Worm (Caenorhabditis elegans) whole organism, young adult: ENCODE results near the gene aakg-5.

Source experiments
- C17E4.6 ChIP-seq: fragments of 200-800 bp; sonication (Bioruptor generic); IDR thresholded peaks from 2 replicates; pipeline ENCODE4 v1.3.6; 2022; ENCODE audit warnings: missing genetic modification reagents, missing genetic modification characterization, missing compliant biosample characterization
- F37B4.10 ChIP-seq: fragments of 200-800 bp; sonication (Bioruptor generic); IDR thresholded peaks from 2 replicates; pipeline ENCODE4 v1.3.6; 2022; ENCODE audit warnings: missing genetic modification characterization, missing compliant biosample characterization
- F49E8.2 ChIP-seq: sonication (generic microtip); optimal IDR thresholded peaks from 3 replicates; lab custom pipeline; 2017; ENCODE audit warnings: missing genetic modification characterization, mild to moderate bottlenecking, missing compliant biosample characterization, antibody characterized with exemption, moderate library complexity; ENCODE audit not compliant: insufficient read depth
- F52B5.7 ChIP-seq: sonication (generic microtip); optimal IDR thresholded peaks from 2 replicates; lab custom pipeline; 2016; ENCODE audit warnings: mild to moderate bottlenecking, missing genetic modification characterization, missing compliant biosample characterization
- T26A5.8 ChIP-seq: sonication (generic microtip); optimal IDR thresholded peaks from 2 replicates; lab custom pipeline; 2016; ENCODE audit warnings: missing genetic modification characterization, missing compliant biosample characterization
- Y67H2A.10 ChIP-seq: fragments of 200-800 bp; sonication (Bioruptor generic); conservative IDR thresholded peaks from 2 replicates; pipeline ENCODE4 v1.3.6; 2022; ENCODE audit warnings: missing genetic modification reagents, missing genetic modification characterization, missing compliant biosample characterization
- Y79H2A.3 ChIP-seq: fragments of 200-800 bp; sonication (Bioruptor generic); conservative IDR thresholded peaks from 2 replicates; pipeline ENCODE4 v1.3.6; 2022; ENCODE audit warnings: missing genetic modification reagents, missing genetic modification characterization, missing compliant biosample characterization
- ZK185.1 ChIP-seq: sonication (generic microtip); optimal IDR thresholded peaks from 2 replicates; lab custom pipeline; 2016; ENCODE audit warnings: mild to moderate bottlenecking, missing genetic modification characterization, missing compliant biosample characterization; ENCODE audit not compliant: poor library complexity, severe bottlenecking
- athp-1 ChIP-seq: sonication (generic microtip); optimal IDR thresholded peaks from 2 replicates; lab custom pipeline; 2017; ENCODE audit warnings: mild to moderate bottlenecking, missing genetic modification characterization, missing compliant biosample characterization
- attf-6 ChIP-seq: fragments of 200-800 bp; sonication (Bioruptor generic); IDR thresholded peaks from 2 replicates; pipeline ENCODE4 v1.3.6; 2022; ENCODE audit warnings: missing genetic modification reagents, missing genetic modification characterization, missing compliant biosample characterization
- bed-1 ChIP-seq: fragments of 200-800 bp; sonication (Bioruptor generic); IDR thresholded peaks from 2 replicates; pipeline ENCODE4 v1.3.6; 2022; ENCODE audit warnings: missing genetic modification reagents, missing genetic modification characterization, missing compliant biosample characterization
- ceh-27 ChIP-seq: fragments of 200-800 bp; sonication (Bioruptor generic); optimal IDR thresholded peaks from 2 replicates; lab custom pipeline; 2018; ENCODE audit warnings: mild to moderate bottlenecking, missing genetic modification characterization, moderate library complexity, missing compliant biosample characterization
- ceh-79 ChIP-seq: sonication (generic microtip); optimal IDR thresholded peaks from 2 replicates; lab custom pipeline; 2017; ENCODE audit warnings: mild to moderate bottlenecking, missing genetic modification characterization, missing compliant biosample characterization
- ceh-91 ChIP-seq: fragments of 200-800 bp; sonication (Bioruptor generic); IDR thresholded peaks from 2 replicates; pipeline ENCODE4 v1.3.6; 2022; ENCODE audit warnings: missing genetic modification reagents, missing genetic modification characterization, missing compliant biosample characterization
- chd-7 ChIP-seq: sonication (generic microtip); optimal IDR thresholded peaks from 2 replicates; lab custom pipeline; 2016; ENCODE audit warnings: mild to moderate bottlenecking, missing genetic modification characterization, moderate library complexity, missing compliant biosample characterization
- dpl-1 ChIP-seq: fragments of 150-350 bp; optimal IDR thresholded peaks from 2 replicates; lab custom pipeline; 2014; ENCODE audit warnings: missing biosample characterization, missing genetic modification reagents, missing genetic modification characterization
- efl-1 ChIP-seq: fragments of 150-350 bp; optimal IDR thresholded peaks from 2 replicates; lab custom pipeline; 2014; ENCODE audit warnings: missing biosample characterization, missing genetic modification reagents, missing genetic modification characterization
- ets-4 ChIP-seq: fragments of 200-800 bp; sonication (Bioruptor generic); optimal IDR thresholded peaks from 2 replicates; lab custom pipeline; 2018; ENCODE audit warnings: mild to moderate bottlenecking, missing genetic modification characterization, missing compliant biosample characterization
- fkh-3 ChIP-seq: sonication (generic microtip); optimal IDR thresholded peaks from 2 replicates; lab custom pipeline; 2016; ENCODE audit warnings: mild to moderate bottlenecking, missing genetic modification characterization, missing compliant biosample characterization
- him-1 ChIP-seq: sonication (generic microtip); optimal IDR thresholded peaks from 2 replicates; lab custom pipeline; 2016; ENCODE audit warnings: missing genotype, missing genetic modification reagents, missing genetic modification characterization, missing compliant biosample characterization
- hmg-1.2 ChIP-seq: fragments of 200-800 bp; sonication (Bioruptor generic); IDR thresholded peaks from 2 replicates; pipeline ENCODE4 v1.3.6; 2022; ENCODE audit warnings: missing genetic modification reagents, missing genetic modification characterization, missing compliant biosample characterization
- hrde-1 ChIP-seq: sonication (generic microtip); optimal IDR thresholded peaks from 2 replicates; lab custom pipeline; 2016; ENCODE audit warnings: missing genetic modification characterization, mild to moderate bottlenecking, missing compliant biosample characterization, moderate library complexity, missing genotype, missing genetic modification reagents, borderline replicate concordance
- let-607 ChIP-seq, 2 experiments: fragments of 200-800 bp in 1 of 2; sonication (Bioruptor generic) in 1 of 2; sonication (generic microtip) in 1 of 2; optimal IDR thresholded peaks; 2 replicates each; lab custom pipeline; 2016 to 2018; ENCODE audit warnings: mild to moderate bottlenecking in 2 of 2, missing compliant biosample characterization in 2 of 2, missing genetic modification characterization in 2 of 2, moderate library complexity in 2 of 2, missing genotype in 1 of 2
- lin-35 ChIP-seq, 3 experiments: fragments of 150-350 bp in 2 of 3; sonication (generic microtip) in 1 of 3; optimal IDR thresholded peaks; 2 replicates each; lab custom pipeline; 2014 to 2018; ENCODE audit warnings: missing biosample characterization in 3 of 3, missing genetic modification characterization in 3 of 3, missing genetic modification reagents in 3 of 3
- lin-54 ChIP-seq: fragments of 200-800 bp; sonication (Bioruptor generic); optimal IDR thresholded peaks from 2 replicates; lab custom pipeline; 2018; ENCODE audit warnings: mild to moderate bottlenecking, missing genetic modification characterization, missing compliant biosample characterization
- lsl-1 ChIP-seq: fragments of 200-800 bp; sonication (Bioruptor generic); optimal IDR thresholded peaks from 2 replicates; lab custom pipeline; 2018; ENCODE audit warnings: mild to moderate bottlenecking, missing genetic modification characterization, moderate library complexity, missing compliant biosample characterization
- madf-3 ChIP-seq: fragments of 200-800 bp; sonication (Bioruptor generic); IDR thresholded peaks from 2 replicates; pipeline ENCODE4 v1.3.6; 2022; ENCODE audit warnings: missing genetic modification reagents, missing genetic modification characterization, missing compliant biosample characterization
- madf-6 ChIP-seq: fragments of 200-800 bp; sonication (Bioruptor generic); IDR thresholded peaks from 2 replicates; pipeline ENCODE4 v1.3.6; 2022; ENCODE audit warnings: missing genetic modification reagents, missing genetic modification characterization, missing compliant biosample characterization
- madf-8 ChIP-seq: fragments of 200-800 bp; sonication (Bioruptor generic); conservative IDR thresholded peaks from 2 replicates; pipeline ENCODE4 v1.3.6; 2022; ENCODE audit warnings: missing genetic modification reagents, missing genetic modification characterization, missing compliant biosample characterization
- mcd-1 ChIP-seq: fragments of 200-800 bp; sonication (Bioruptor generic); IDR thresholded peaks from 2 replicates; pipeline ENCODE4 v1.3.6; 2022; ENCODE audit warnings: missing genetic modification reagents, missing genetic modification characterization, missing compliant biosample characterization
- nfya-1 ChIP-seq: sonication (generic microtip); optimal IDR thresholded peaks from 2 replicates; lab custom pipeline; 2017; ENCODE audit warnings: antibody characterized with exemption, missing compliant biosample characterization, missing genetic modification characterization, borderline replicate concordance; ENCODE audit not compliant: insufficient read depth
- nfya-2 ChIP-seq: fragments of 200-800 bp; sonication (Bioruptor generic); IDR thresholded peaks from 2 replicates; pipeline ENCODE4 v1.3.6; 2022; ENCODE audit warnings: missing genetic modification reagents, missing genetic modification characterization, missing compliant biosample characterization
- nhr-27 ChIP-seq: fragments of 200-800 bp; sonication (Bioruptor generic); optimal IDR thresholded peaks from 2 replicates; lab custom pipeline; 2018; ENCODE audit warnings: mild to moderate bottlenecking, missing genetic modification characterization, moderate library complexity, missing compliant biosample characterization
- pbrm-1 ChIP-seq: fragments of 200-800 bp; sonication (Bioruptor generic); IDR thresholded peaks from 2 replicates; pipeline ENCODE4 v1.3.6; 2022; ENCODE audit warnings: missing genetic modification reagents, missing genetic modification characterization, missing compliant biosample characterization
- sdz-38 ChIP-seq: sonication (generic microtip); optimal IDR thresholded peaks from 2 replicates; lab custom pipeline; 2016; ENCODE audit warnings: missing genotype, missing genetic modification characterization, missing compliant biosample characterization
- snpc-3.4 ChIP-seq: sonication (generic microtip); optimal IDR thresholded peaks from 2 replicates; lab custom pipeline; 2017; ENCODE audit warnings: missing genetic modification characterization, mild to moderate bottlenecking, missing compliant biosample characterization, antibody characterized with exemption, moderate library complexity, missing genotype, missing genetic modification reagents
- snpc-4 ChIP-seq, 5 experiments: fragments of 150-350 bp in 1 of 5; sonication (generic microtip) in 4 of 5; optimal IDR thresholded peaks; 2 replicates each; lab custom pipeline; 2014 to 2018; ENCODE audit warnings: missing genetic modification characterization in 5 of 5, missing biosample characterization in 3 of 5, antibody characterized with exemption in 2 of 5, mild to moderate bottlenecking in 2 of 5, missing compliant biosample characterization in 2 of 5, missing genotype in 2 of 5, moderate library complexity in 2 of 5, missing genetic modification reagents in 1 of 5
- tbx-9 ChIP-seq: sonication (generic microtip); optimal IDR thresholded peaks from 2 replicates; lab custom pipeline; 2016; ENCODE audit warnings: borderline replicate concordance, missing genetic modification characterization, inconsistent platforms, missing compliant biosample characterization
- unc-130 ChIP-seq: sonication (generic microtip); optimal IDR thresholded peaks from 2 replicates; lab custom pipeline; 2016; ENCODE audit warnings: missing genetic modification reagents, missing genetic modification characterization, missing compliant biosample characterization
- xnd-1 ChIP-seq: sonication (generic microtip); optimal IDR thresholded peaks from 2 replicates; lab custom pipeline; 2016; ENCODE audit warnings: missing genotype, missing genetic modification reagents, missing genetic modification characterization, missing compliant biosample characterization
- ztf-26 ChIP-seq: sonication (generic microtip); optimal IDR thresholded peaks from 2 replicates; lab custom pipeline; 2017; ENCODE audit warnings: missing genetic modification characterization, missing compliant biosample characterization
- ztf-28 ChIP-seq: fragments of 200-800 bp; sonication (Bioruptor generic); IDR thresholded peaks from 2 replicates; pipeline ENCODE4 v1.3.6; 2022; ENCODE audit warnings: missing genetic modification reagents, missing genetic modification characterization, missing compliant biosample characterization
- ztf-6 ChIP-seq: fragments of 200-800 bp; sonication (Bioruptor generic); IDR thresholded peaks from 2 replicates; pipeline ENCODE4 v1.3.6; 2022; ENCODE audit warnings: missing genetic modification reagents, missing genetic modification characterization, missing compliant biosample characterization

aakg-5 gene

ce11 chrII:9994679-9995078 lies 19.8 kb upstream of the aakg-5 start:
- no peak for TF ChIP-seq lsl-1
- TF ChIP-seq snpc-4 (GFP tag; optimal IDR thresholded peaks at IDR 0.05; lab: Kevin White, UChicago) = no peak
- no peak for TF ChIP-seq snpc-4 (tag; optimal IDR thresholded peaks at IDR 0.05; lab: Kevin White, UChicago)
- no peak for TF ChIP-seq attf-6 (GFP tag; lab: Robert Waterston, UW)
- TF ChIP-seq madf-6 = no peak
- TF ChIP-seq unc-130 (GFP tag; lab: Kevin White, UChicago) = no peak
- no peak for TF ChIP-seq ets-4 (GFP tag; lab: Kevin White, UChicago)
- TF ChIP-seq him-1 (tag; lab: Kevin White, UChicago) = no peak
- no peak for TF ChIP-seq Y79H2A.3 (GFP tag; lab: Robert Waterston, UW)
- no peak for TF ChIP-seq F37B4.10 (GFP tag; lab: Robert Waterston, UW)
- TF ChIP-seq F49E8.2 = no peak
- TF ChIP-seq madf-3 (GFP tag; lab: Robert Waterston, UW) = no peak
- no peak for TF ChIP-seq ceh-91 (GFP tag; lab: Robert Waterston, UW)
- TF ChIP-seq efl-1 (GFP tag; lab: Kevin White, UChicago) = no peak

ce11 chrII:9992474-9992873 lies 17.5 kb upstream of the aakg-5 start:
- TF ChIP-seq tbx-9 (tag; lab: Kevin White, UChicago) (no peak), nhr-27 (tag; lab: Kevin White, UChicago) (no peak), mcd-1 (GFP tag; lab: Robert Waterston, UW) (no peak), madf-8 (GFP tag; lab: Robert Waterston, UW) (no peak), let-607 (tag; optimal IDR thresholded peaks at IDR 0.05; lab: Kevin White, UChicago) (no peak), xnd-1 (tag; lab: Kevin White, UChicago) (no peak), ceh-79 (no peak), sdz-38 (tag; lab: Kevin White, UChicago) (no peak), ets-4 (GFP tag; lab: Kevin White, UChicago) (no peak), F37B4.10 (GFP tag; lab: Robert Waterston, UW) (no peak), hrde-1 (tag; lab: Kevin White, UChicago) (no peak), pbrm-1 (GFP tag; lab: Robert Waterston, UW) (no peak)

- TF ChIP-seq ztf-6 (GFP tag; lab: Robert Waterston, UW) = no peak
- TF ChIP-seq ZK185.1 (tag; lab: Kevin White, UChicago) = no peak
- no peak for TF ChIP-seq nfya-1
- TF ChIP-seq hmg-1.2 (GFP tag; lab: Robert Waterston, UW) = no peak
- TF ChIP-seq Y67H2A.10 (GFP tag; lab: Robert Waterston, UW) = no peak
- TF ChIP-seq lsl-1 = no peak
- no peak for TF ChIP-seq lin-54
- TF ChIP-seq snpc-3.4 (tag; lab: Kevin White, UChicago) = no peak
- TF ChIP-seq dpl-1 (GFP tag; lab: Kevin White, UChicago) = no peak
- TF ChIP-seq athp-1 (tag; lab: Kevin White, UChicago) = no peak
- TF ChIP-seq C17E4.6 (GFP tag; lab: Robert Waterston, UW) = no peak
These were observed 15.9 kb upstream of the aakg-5 start, which contains the start of gene lec-3 for ce11 chrII:9990812-9991211. Gene lec-3, plus strand, starts transcription at chrII:9991112.

ce11 chrII:9989533-9989932 lies 14.6 kb upstream of the aakg-5 start:
- no peak for TF ChIP-seq lin-35 (GFP tag; optimal IDR thresholded peaks at IDR 0.05; lab: Kevin White, UChicago)
- TF ChIP-seq hmg-1.2 (GFP tag; lab: Robert Waterston, UW) = no peak
- TF ChIP-seq ztf-26 (tag; lab: Kevin White, UChicago) = no peak
- TF ChIP-seq chd-7 (tag; lab: Kevin White, UChicago) = no peak
- TF ChIP-seq nfya-2 (GFP tag; lab: Robert Waterston, UW) = no peak
- TF ChIP-seq ceh-27 (GFP tag; lab: Kevin White, UChicago) = no peak
- TF ChIP-seq bed-1 (GFP tag; lab: Robert Waterston, UW) = no peak
- TF ChIP-seq ztf-28 (GFP tag; lab: Robert Waterston, UW) = no peak
- TF ChIP-seq fkh-3 = no peak
- no peak for TF ChIP-seq unc-130 (GFP tag; lab: Kevin White, UChicago)
- no peak for TF ChIP-seq nhr-27 (tag; lab: Kevin White, UChicago)
- no peak for TF ChIP-seq snpc-3.4 (tag; lab: Kevin White, UChicago)
- TF ChIP-seq T26A5.8 (tag; lab: Kevin White, UChicago) = no peak
- TF ChIP-seq pbrm-1 (GFP tag; lab: Robert Waterston, UW) = no peak
- no peak for TF ChIP-seq F52B5.7
